Worm (Caenorhabditis elegans) whole organism, L4/young adult: ENCODE data around the gene his-59.

Source experiments
- W03F9.2 ChIP-seq: fragments of 150-350 bp; optimal IDR thresholded peaks from 2 replicates; lab custom pipeline; 2014; ENCODE audit warnings: missing biosample characterization, missing genetic modification characterization
- dao-5 ChIP-seq: sonication (generic microtip); optimal IDR thresholded peaks from 2 replicates; lab custom pipeline; 2016; ENCODE audit warnings: missing genotype, missing genetic modification characterization, moderate library complexity, missing compliant biosample characterization

DNA sequence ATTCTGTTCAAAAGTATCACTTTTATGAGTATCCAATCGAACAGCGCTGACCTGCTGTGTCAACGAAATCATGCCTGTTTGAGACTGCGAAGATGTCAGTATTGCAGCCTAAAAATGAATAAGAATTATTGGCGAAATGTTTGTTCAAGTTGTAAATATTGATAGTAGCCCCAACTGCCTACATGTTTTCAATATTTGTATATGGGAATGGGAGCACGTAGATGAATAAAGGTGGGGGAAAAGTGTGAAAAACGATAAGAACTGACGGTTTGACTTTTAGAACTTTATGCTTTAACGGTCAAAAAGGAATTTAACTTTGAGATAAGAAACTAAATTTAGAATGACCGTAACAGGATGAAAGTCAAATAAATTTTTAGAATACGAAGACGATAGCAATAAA, 32.2 kb downstream of the his-59 start:
- TF ChIP-seq dao-5 (tag; lab: Kevin White, UChicago) (no peak), W03F9.2 (tag; lab: Kevin White, UChicago) (no peak)
